Worm (Caenorhabditis elegans) whole organism, midembryonic: Measurements from ENCODE around the gene B0563.7.
"Not testable (repeated sequence)": the region's sequence is repeated elsewhere in the genome, so short reads cannot be mapped to it uniquely, and the experiment has no call there.

ENCODE experiments used
- T22C8.4 ChIP-seq: fragments of 200-800 bp; sonication (Bioruptor generic); IDR thresholded peaks from 2 replicates; pipeline ENCODE4 v1.3.6; 2022; ENCODE audit warnings: missing genetic modification characterization, missing compliant biosample characterization
- cog-1 ChIP-seq: sonication (generic microtip); optimal IDR thresholded peaks from 2 replicates; lab custom pipeline; 2016; ENCODE audit warnings: missing genetic modification characterization, missing compliant biosample characterization
- flt-1 ChIP-seq: fragments of 200-800 bp; sonication (Bioruptor generic); IDR thresholded peaks from 2 replicates; pipeline ENCODE4 v1.3.6; 2022; ENCODE audit warnings: missing genetic modification characterization, missing compliant biosample characterization
- klf-2 ChIP-seq: fragments of 200-800 bp; sonication (Bioruptor generic); conservative IDR thresholded peaks from 2 replicates; pipeline ENCODE4 v1.3.6; 2022; ENCODE audit warnings: missing genetic modification reagents, missing genetic modification characterization, missing compliant biosample characterization
- med-1 ChIP-seq: sonication (generic microtip); optimal IDR thresholded peaks from 2 replicates; lab custom pipeline; 2017; ENCODE audit warnings: missing genetic modification characterization, mild to moderate bottlenecking, missing compliant biosample characterization, antibody characterized with exemption, missing genetic modification reagents; ENCODE audit not compliant: insufficient read depth
- ref-1 ChIP-seq: fragments of 200-800 bp; sonication (Bioruptor generic); conservative IDR thresholded peaks from 2 replicates; pipeline ENCODE4 v1.3.6; 2022; ENCODE audit warnings: missing genetic modification reagents, missing genetic modification characterization, missing compliant biosample characterization
- tab-1 ChIP-seq: fragments of 200-800 bp; sonication (Bioruptor generic); IDR thresholded peaks from 2 replicates; pipeline ENCODE4 v1.3.6; 2022; ENCODE audit warnings: missing genetic modification characterization, missing compliant biosample characterization
- ztf-23 ChIP-seq: fragments of 200-800 bp; sonication (Bioruptor generic); IDR thresholded peaks from 2 replicates; pipeline ENCODE4 v1.3.6; 2022; ENCODE audit warnings: missing genetic modification reagents, missing genetic modification characterization, missing compliant biosample characterization
- ztf-29 ChIP-seq: fragments of 200-800 bp; sonication (Bioruptor generic); IDR thresholded peaks from 2 replicates; pipeline ENCODE4 v1.3.6; 2022; ENCODE audit warnings: missing genetic modification reagents, missing genetic modification characterization, missing compliant biosample characterization

Gene B0563.7

DNA sequence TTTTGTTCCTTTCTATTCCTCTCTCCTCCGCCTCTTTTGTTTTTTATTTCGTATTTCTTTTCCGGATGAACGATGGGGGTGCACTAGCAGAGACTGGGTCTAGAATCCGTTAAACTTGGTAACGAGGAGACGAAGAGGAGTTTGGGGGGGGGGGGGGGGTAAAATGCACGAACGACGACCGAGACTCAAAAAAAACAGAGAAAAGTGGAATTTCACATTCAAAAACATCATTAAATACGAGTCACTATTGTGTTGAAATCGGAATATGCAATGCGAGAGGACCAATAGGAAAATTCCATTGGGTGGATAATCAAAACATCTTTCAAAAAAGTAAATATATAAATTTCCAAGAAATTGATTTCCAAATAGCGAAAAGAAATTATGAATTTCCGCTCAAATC lies at the start of gene B0563.7:
B0563.7 (minus strand) TSS at position 101 of the 400 bp plus-strand sequence.
- no peak for TF ChIP-seq flt-1
- TF ChIP-seq cog-1 = no peak
- no peak for TF ChIP-seq ref-1 (GFP tag; lab: Robert Waterston, UW)

ce11 chrX:9203468-9203867 lies 49.4 kb upstream of the B0563.7 start, which contains the start of gene crb-3:
Gene crb-3, plus strand, starts transcription at chrX:9203768.
- not testable (repeated sequence) for TF ChIP-seq ztf-29; flt-1; ztf-23 (GFP tag; lab: Robert Waterston, UW)

ce11 chrX:9195375-9196098 lies 41.4 kb upstream of the B0563.7 start:
- TF ChIP-seq ref-1 (GFP tag; lab: Robert Waterston, UW) (no peak), ztf-29 (no peak), cog-1 (no peak), klf-2 (GFP tag; lab: Robert Waterston, UW) (no peak), tab-1 (GFP tag; lab: Robert Waterston, UW) (no peak), T22C8.4 (GFP tag; lab: Robert Waterston, UW) (no peak), ztf-23 (GFP tag; lab: Robert Waterston, UW) (no peak), flt-1 (no peak), med-1 (GFP tag; lab: Kevin White, UChicago) (no peak)

DNA sequence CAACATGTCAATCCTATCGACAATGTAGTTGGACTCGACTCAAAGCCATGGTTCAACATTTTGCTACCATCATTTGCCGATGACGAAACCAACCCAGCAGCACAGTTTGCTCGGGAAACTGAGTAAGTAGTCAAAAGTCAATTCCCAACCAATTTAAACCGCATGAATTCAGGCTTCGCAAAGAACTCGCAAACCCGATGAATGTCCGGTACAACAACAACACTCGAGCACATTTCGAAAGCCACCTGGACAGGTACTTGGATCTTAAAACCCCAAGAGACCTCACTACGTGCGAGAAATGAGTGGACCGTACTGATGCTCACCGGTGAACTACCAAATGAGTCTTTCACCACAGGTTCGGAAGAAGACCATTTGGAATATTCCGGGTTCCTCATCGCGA lies 40.0 kb upstream of the B0563.7 start:
- TF ChIP-seq ref-1 (GFP tag; lab: Robert Waterston, UW) = no peak

ce11 chrX:9191795-9192494 lies 37.8 kb upstream of the B0563.7 start, which contains the start of gene Y81B9A.1:
Gene Y81B9A.1, plus strand, starts transcription at chrX:9192444.
- no peak for TF ChIP-seq ztf-29
- 0 out of 2 replicates have a peak, but pooled peaks have one; percentile 6 for TF ChIP-seq flt-1

DNA sequence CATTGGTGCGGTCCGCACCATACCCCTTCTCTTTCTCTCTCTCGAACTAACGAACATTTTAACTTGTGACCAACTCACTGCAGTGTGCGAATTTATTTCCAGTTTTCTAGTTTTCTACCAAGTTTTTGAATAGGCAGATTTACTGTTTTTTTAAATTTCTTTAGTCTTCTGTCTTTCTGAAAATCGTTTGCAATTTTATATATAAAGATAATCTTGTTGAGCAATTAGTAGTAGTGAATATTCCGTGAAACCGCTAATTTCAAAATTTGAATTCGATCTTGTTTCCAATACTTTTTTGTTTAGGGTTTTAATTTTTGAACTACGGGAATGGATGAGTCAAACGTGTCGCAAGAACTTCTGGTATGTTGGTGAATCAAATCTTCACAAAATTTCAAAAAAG lies 29.7 kb upstream of the B0563.7 start, which contains the start of gene Y81B9A.2:
Y81B9A.2 (plus strand) TSS at position 301 of the 400 bp plus-strand sequence.
- TF ChIP-seq med-1 (GFP tag; lab: Kevin White, UChicago) (no peak), ztf-29 (no peak), klf-2 (GFP tag; lab: Robert Waterston, UW) (no peak), T22C8.4 (GFP tag; lab: Robert Waterston, UW) (no peak), flt-1 (no peak), cog-1 (no peak), ref-1 (GFP tag; lab: Robert Waterston, UW) (no peak)

ce11 chrX:9182140-9182539 lies 28.0 kb upstream of the B0563.7 start, which contains the start of gene Y81B9A.3:
Gene Y81B9A.3, plus strand, starts transcription at chrX:9182440.
- TF ChIP-seq ztf-23 (GFP tag; lab: Robert Waterston, UW) (no peak), tab-1 (GFP tag; lab: Robert Waterston, UW) (no peak), med-1 (GFP tag; lab: Kevin White, UChicago) (no peak), ztf-29 (no peak), flt-1 (no peak), cog-1 (no peak)

- TF ChIP-seq flt-1 (no peak), cog-1 (no peak), tab-1 (GFP tag; lab: Robert Waterston, UW) (no peak), klf-2 (GFP tag; lab: Robert Waterston, UW) (no peak), ref-1 (GFP tag; lab: Robert Waterston, UW) (no peak), med-1 (GFP tag; lab: Kevin White, UChicago) (no peak), ztf-29 (no peak), ztf-23 (GFP tag; lab: Robert Waterston, UW) (no peak), T22C8.4 (GFP tag; lab: Robert Waterston, UW) (no peak)
Measured at ce11 chrX:9180823-9181222, 26.7 kb upstream of the B0563.7 start, which contains the start of gene Y81B9A.4. Gene Y81B9A.4, minus strand, starts transcription at chrX:9180923.

DNA sequence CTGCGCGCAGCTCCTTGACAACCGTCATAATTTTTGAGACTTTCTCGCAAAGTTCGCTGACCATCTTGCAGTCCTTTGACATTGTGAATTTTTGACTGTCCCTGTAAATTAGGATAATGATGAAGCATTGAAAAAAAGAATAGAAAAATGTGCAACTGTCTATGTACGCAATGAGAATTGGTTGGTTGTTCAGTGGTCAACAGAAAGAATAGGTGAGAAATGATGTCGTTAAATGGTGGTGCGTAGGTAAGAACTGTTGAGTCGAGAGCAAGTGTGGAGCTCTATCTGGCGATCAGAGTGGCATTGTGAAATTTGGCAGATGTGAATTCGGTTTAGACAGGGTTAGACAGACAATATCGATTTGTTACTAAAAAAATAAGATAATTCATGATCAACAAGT lies 20.3 kb upstream of the B0563.7 start, which contains the start of gene B0563.8:
B0563.8 (minus strand) TSS at position 101 of the 400 bp plus-strand sequence.
- TF ChIP-seq ztf-29 (no peak), T22C8.4 (GFP tag; lab: Robert Waterston, UW) (no peak), tab-1 (GFP tag; lab: Robert Waterston, UW) (no peak), med-1 (GFP tag; lab: Kevin White, UChicago) (no peak), ztf-23 (GFP tag; lab: Robert Waterston, UW) (no peak), ref-1 (GFP tag; lab: Robert Waterston, UW) (no peak), klf-2 (GFP tag; lab: Robert Waterston, UW) (no peak), cog-1 (no peak), flt-1 (no peak)

DNA sequence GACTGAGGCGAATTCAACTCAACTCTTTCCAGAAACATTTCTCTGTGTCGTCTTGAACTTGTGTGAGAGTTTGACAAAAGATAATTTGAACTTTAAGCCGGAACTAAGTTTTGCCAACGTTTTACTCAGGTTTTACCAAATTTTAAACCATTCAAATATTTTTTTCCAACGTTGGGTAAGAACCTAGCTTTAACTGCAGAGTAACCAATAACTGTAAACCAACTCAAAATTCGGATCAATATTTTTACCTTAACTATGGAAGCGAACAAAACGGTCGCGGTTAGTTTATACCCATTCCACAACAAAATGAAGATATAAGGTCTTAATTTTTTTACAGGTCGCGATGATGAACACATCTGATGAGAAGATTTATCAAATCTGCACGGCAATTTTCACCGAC lies 18.6 kb upstream of the B0563.7 start:
- TF ChIP-seq ref-1 (GFP tag; lab: Robert Waterston, UW) (no peak), med-1 (GFP tag; lab: Kevin White, UChicago) (no peak), ztf-29 (no peak), tab-1 (GFP tag; lab: Robert Waterston, UW) (no peak), flt-1 (no peak), cog-1 (no peak), klf-2 (GFP tag; lab: Robert Waterston, UW) (no peak), ztf-23 (GFP tag; lab: Robert Waterston, UW) (no peak), T22C8.4 (GFP tag; lab: Robert Waterston, UW) (no peak)
